Fruit fly (Drosophila melanogaster) S2 (cell line): Measurements from ENCODE around the gene RecQ5.

Experiments used
- CG8478 ChIP-seq: fragments of >200 bp; optimal IDR thresholded peaks from 2 replicates; lab custom pipeline; 2018
- CTCF ChIP-seq, 2 experiments: fragments of >200 bp; optimal IDR thresholded peaks; 2 replicates each; lab custom pipeline; 2018

- TF ChIP-seq CTCF (optimal IDR thresholded peaks at IDR 0.05; lab: Kevin White, UChicago), result no peak
- TF ChIP-seq CG8478 (lab: Kevin White, UChicago), result no peak
These were observed 14.1 kb upstream of the RecQ5 start for dm6 chr3L:14645934-14646333.
